Worm (Caenorhabditis elegans): ENCODE data around the gene mec-14.

- no peak for TF ChIP-seq ZK546.5 (tag; optimal IDR thresholded peaks at IDR 0.05)
- no peak for TF ChIP-seq nhr-12 (tag; optimal IDR thresholded peaks at IDR 0.05)
- TF ChIP-seq unc-62 (GFP tag; optimal IDR thresholded peaks at IDR 0.05): no peak
- no peak for TF ChIP-seq sma-3 (GFP tag; optimal IDR thresholded peaks at IDR 0.05)
- TF ChIP-seq mdl-1 (tag; optimal IDR thresholded peaks at IDR 0.05): no peak
- TF ChIP-seq lin-11 (tag; optimal IDR thresholded peaks at IDR 0.05): no peak
- no peak for TF ChIP-seq lin-13 (GFP tag; optimal IDR thresholded peaks at IDR 0.05)
- TF ChIP-seq nhr-11 (tag; optimal IDR thresholded peaks at IDR 0.05): no peak
- no peak for TF ChIP-seq fos-1 (tag; optimal IDR thresholded peaks at IDR 0.05)
These were observed 45.9 kb upstream of the mec-14 start, which contains the start of gene pars-1 for ce11 chrIII:7238727-7239126.
